Worm (Caenorhabditis elegans): ENCODE measurements around the gene gop-3.

The gop-3 gene

ce11 chrIII:5305725-5306124 is 45.2 kb downstream of the gop-3 start (continued):
- TF ChIP-seq tbp1 (GFP tag; optimal IDR thresholded peaks at IDR 0.05): peak; percentile 100
- peak; percentile 85 for TF ChIP-seq him-1 (tag; optimal IDR thresholded peaks at IDR 0.05)
- peak; percentile 94 for TF ChIP-seq nhr-120 (GFP tag; IDR thresholded peaks at IDR 0.05)
- peak; percentile 76 for TF ChIP-seq somi-1 (GFP tag; optimal IDR thresholded peaks at IDR 0.05)
- no peak for TF ChIP-seq zfh-2 (GFP tag; conservative IDR thresholded peaks at IDR 0.05)
- TF ChIP-seq ztf-18 (tag; optimal IDR thresholded peaks at IDR 0.05): peak; percentile 80
- TF ChIP-seq sdz-38 (tag; optimal IDR thresholded peaks at IDR 0.05): no peak
- peak; percentile 70 for TF ChIP-seq T07F8.4 (tag; optimal IDR thresholded peaks at IDR 0.05)
- TF ChIP-seq ztf-28 (GFP tag; IDR thresholded peaks at IDR 0.05): peak; percentile 83; the same call in 1 of the 2 replicates
- TF ChIP-seq pbrm-1 (GFP tag; IDR thresholded peaks at IDR 0.05): peak; percentile 86
- peak; percentile 23 for TF ChIP-seq dpl-1 (GFP tag; optimal IDR thresholded peaks at IDR 0.05)
- TF ChIP-seq ztf-6 (GFP tag; IDR thresholded peaks at IDR 0.05): peak; percentile 88

ce11 chrIII:5308278-5308677 is 47.8 kb downstream of the gop-3 start, which contains the start of gene mog-3:
mog-3 (plus strand) TSS chrIII:5308596.
- TF ChIP-seq F49E8.2 (tag; optimal IDR thresholded peaks at IDR 0.05; ENCODE audit: insufficient read depth) (no peak), mxl-1 (tag; optimal IDR thresholded peaks at IDR 0.05) (no peak), let-526 (GFP tag; IDR thresholded peaks at IDR 0.05) (no peak), Y79H2A.3 (GFP tag; conservative IDR thresholded peaks at IDR 0.05) (no peak), F23B12.7 (tag; optimal IDR thresholded peaks at IDR 0.05; ENCODE audit: insufficient read depth) (peak; percentile 57), nfya-2 (GFP tag; IDR thresholded peaks at IDR 0.05) (no peak), cebp-2 (GFP tag; IDR thresholded peaks at IDR 0.05) (no peak), Y56A3A.18 (GFP tag; IDR thresholded peaks at IDR 0.05) (no peak), ceh-58 (GFP tag; IDR thresholded peaks at IDR 0.05) (no peak), F10E7.11 (tag; optimal IDR thresholded peaks at IDR 0.05) (no peak), ama-1 (optimal IDR thresholded peaks at IDR 0.05) (no peak), ama-1 (GFP tag; optimal IDR thresholded peaks at IDR 0.05) (no peak), madf-10 (tag; optimal IDR thresholded peaks at IDR 0.05) (no peak), akir-1 (GFP tag; optimal IDR thresholded peaks at IDR 0.05) (no peak), die-1 (tag; optimal IDR thresholded peaks at IDR 0.05) (no peak), nhr-80 (tag; optimal IDR thresholded peaks at IDR 0.05) (no peak), tbp1 (GFP tag; optimal IDR thresholded peaks at IDR 0.05) (peak; percentile 38), let-607 (tag; optimal IDR thresholded peaks at IDR 0.05) (no peak), attf-6 (GFP tag; IDR thresholded peaks at IDR 0.05) (no peak), lir-1 (GFP tag; conservative IDR thresholded peaks at IDR 0.05) (peak; percentile 59; the same call in 1 of the 2 replicates), tlf-1 (GFP tag; optimal IDR thresholded peaks at IDR 0.05) (no peak), B0261.1 (tag; optimal IDR thresholded peaks at IDR 0.05) (no peak), ceh-100 (GFP tag; IDR thresholded peaks at IDR 0.05) (no peak), C06A6.2 (GFP tag; conservative IDR thresholded peaks at IDR 0.05) (no peak), dox-1 (GFP tag; IDR thresholded peaks at IDR 0.05) (peak; percentile 59), pha-4 (tag; optimal IDR thresholded peaks at IDR 0.05) (no peak), sea-2 (GFP tag; IDR thresholded peaks at IDR 0.05) (no peak), ceh-40 (GFP tag; IDR thresholded peaks at IDR 0.05) (no peak), K11D2.4 (GFP tag; IDR thresholded peaks at IDR 0.05) (no peak), atf-7 (tag; optimal IDR thresholded peaks at IDR 0.05) (no peak), lin-40 (tag; optimal IDR thresholded peaks at IDR 0.05) (no peak), T07F8.4 (tag; optimal IDR thresholded peaks at IDR 0.05) (no peak), hmg-1.2 (GFP tag; IDR thresholded peaks at IDR 0.05) (no peak), ztf-26 (tag; optimal IDR thresholded peaks at IDR 0.05) (no peak), T26A5.8 (tag; optimal IDR thresholded peaks at IDR 0.05) (no peak), F37B4.10 (GFP tag; IDR thresholded peaks at IDR 0.05) (no peak), ceh-79 (tag; optimal IDR thresholded peaks at IDR 0.05) (no peak), aptf-3 (GFP tag; IDR thresholded peaks at IDR 0.05) (no peak), lsl-1 (GFP tag; optimal IDR thresholded peaks at IDR 0.05) (peak; percentile 38), Y95B8A.8 (GFP tag; IDR thresholded peaks at IDR 0.05) (no peak)

Measured in whole organism, young adult.